Worm (Caenorhabditis elegans): ENCODE data around the gene camt-1.

- no peak for TF ChIP-seq ztf-29 (GFP tag; IDR thresholded peaks at IDR 0.05)
- TF ChIP-seq klf-2 (GFP tag; conservative IDR thresholded peaks at IDR 0.05), result no peak
- TF ChIP-seq med-1 (GFP tag; optimal IDR thresholded peaks at IDR 0.05; ENCODE audit: insufficient read depth), result no peak
- no peak for TF ChIP-seq ref-1 (GFP tag; conservative IDR thresholded peaks at IDR 0.05)
- TF ChIP-seq tab-1 (GFP tag; IDR thresholded peaks at IDR 0.05), result no peak
- TF ChIP-seq flt-1 (GFP tag; IDR thresholded peaks at IDR 0.05), result no peak
These were observed 60.1 kb downstream of the camt-1 start for ce11 chrII:4444811-4445210.

Measured in whole organism, midembryonic.